Fruit fly (Drosophila melanogaster) whole organism, embryonic: ENCODE data around the gene Ugt316A1.

Source experiments
- BtbVII ChIP-seq: fragments of 200-800 bp; sonication (Bioruptor generic); optimal IDR thresholded peaks from 3 replicates; lab custom pipeline; 2017; ENCODE audit warnings: missing biosample characterization, mild to moderate bottlenecking, missing genetic modification characterization
- CG11456 ChIP-seq: fragments of 200-800 bp; sonication (Bioruptor generic); IDR thresholded peaks from 3 replicates; pipeline ENCODE4 v1.3.6; 2022; ENCODE audit warnings: missing biosample characterization, missing genetic modification characterization
- CG12391 ChIP-seq: fragments of 200-800 bp; sonication (Bioruptor generic); optimal IDR thresholded peaks from 3 replicates; lab custom pipeline; 2018; ENCODE audit warnings: missing biosample characterization, mild to moderate bottlenecking, missing genetic modification characterization, moderate library complexity
- CG13296 ChIP-seq: fragments of 200-800 bp; sonication (Bioruptor generic); optimal IDR thresholded peaks from 3 replicates; lab custom pipeline; 2018; ENCODE audit warnings: missing biosample characterization, mild to moderate bottlenecking, missing genetic modification characterization
- CG18011 ChIP-seq: fragments of 200-800 bp; sonication (Bioruptor generic); optimal IDR thresholded peaks from 2 replicates; lab custom pipeline; 2017; ENCODE audit warnings: missing biosample characterization, missing genetic modification characterization, mild to moderate bottlenecking, moderate library complexity, missing genotype
- CG2199 ChIP-seq: fragments of 200-800 bp; sonication (Bioruptor generic); IDR thresholded peaks from 3 replicates; pipeline ENCODE4 v1.3.6; 2022; ENCODE audit warnings: missing biosample characterization, missing genetic modification characterization
- CG30431 ChIP-seq: fragments of 200-800 bp; sonication (Bioruptor generic); optimal IDR thresholded peaks from 2 replicates; lab custom pipeline; 2017; ENCODE audit warnings: missing biosample characterization, missing genetic modification characterization
- CG3065 ChIP-seq: fragments of 200-800 bp; sonication (Bioruptor generic); optimal IDR thresholded peaks from 2 replicates; lab custom pipeline; 2016; ENCODE audit warnings: missing biosample characterization, missing genetic modification characterization
- CG32767 ChIP-seq: fragments of 200-800 bp; sonication (Bioruptor generic); IDR thresholded peaks from 2 replicates; pipeline ENCODE4 v1.3.6; 2022; ENCODE audit warnings: missing biosample characterization, missing genetic modification characterization
- CG33557 ChIP-seq: fragments of 200-800 bp; sonication (Bioruptor generic); optimal IDR thresholded peaks from 2 replicates; lab custom pipeline; 2019; ENCODE audit warnings: missing biosample characterization, mild to moderate bottlenecking, missing genetic modification characterization, moderate library complexity
- CG3726 ChIP-seq: fragments of 200-800 bp; sonication (Bioruptor generic); IDR thresholded peaks from 3 replicates; pipeline ENCODE4, ENCODE4 v1.3.6; 2022; ENCODE audit warnings: missing biosample characterization, missing genetic modification characterization
- CG4707 ChIP-seq: fragments of 200-800 bp; sonication (Bioruptor generic); optimal IDR thresholded peaks from 2 replicates; lab custom pipeline; 2018; ENCODE audit warnings: missing biosample characterization, mild to moderate bottlenecking, missing genetic modification characterization, moderate library complexity
- CG4820 ChIP-seq: fragments of 200-800 bp; sonication (Bioruptor generic); optimal IDR thresholded peaks from 3 replicates; lab custom pipeline; 2016; ENCODE audit warnings: missing biosample characterization, missing genetic modification characterization
- CG7745 ChIP-seq: fragments of 200-800 bp; sonication (Bioruptor generic); optimal IDR thresholded peaks from 2 replicates; lab custom pipeline; 2018; ENCODE audit warnings: missing biosample characterization, mild to moderate bottlenecking, missing genetic modification characterization, moderate library complexity
- CG8089 ChIP-seq: fragments of 200-800 bp; sonication (Bioruptor generic); optimal IDR thresholded peaks from 3 replicates; lab custom pipeline; 2016; ENCODE audit warnings: missing biosample characterization, missing genetic modification characterization
- CkIIα-i1 ChIP-seq: fragments of 200-800 bp; sonication (Bioruptor generic); IDR thresholded peaks from 2 replicates; pipeline ENCODE4 v1.3.6; 2022; ENCODE audit warnings: missing biosample characterization, missing genetic modification characterization
- Dbx ChIP-seq: fragments of 200-800 bp; sonication (Bioruptor generic); IDR thresholded peaks from 3 replicates; pipeline ENCODE4 v1.3.6; 2022; ENCODE audit warnings: missing biosample characterization, missing genetic modification characterization
- Drgx ChIP-seq: fragments of 200-800 bp; sonication (Bioruptor generic); IDR thresholded peaks from 2 replicates; pipeline ENCODE4 v1.3.6; 2022; ENCODE audit warnings: missing biosample characterization, missing genetic modification characterization
- Elba2 ChIP-seq: fragments of 200-800 bp; sonication (Bioruptor generic); optimal IDR thresholded peaks from 3 replicates; lab custom pipeline; 2016; ENCODE audit warnings: missing biosample characterization, missing genetic modification characterization
- Fer2 ChIP-seq: fragments of 200-800 bp; sonication (Bioruptor generic); optimal IDR thresholded peaks from 2 replicates; lab custom pipeline; 2018; ENCODE audit warnings: missing biosample characterization, mild to moderate bottlenecking, missing genetic modification characterization, moderate library complexity
- HLH4C ChIP-seq: fragments of 200-800 bp; sonication (Bioruptor generic); IDR thresholded peaks from 3 replicates; pipeline ENCODE4 v1.3.6; 2022; ENCODE audit warnings: missing biosample characterization, missing genetic modification characterization; ENCODE audit not compliant: partially characterized antibody
- Hr3 ChIP-seq: fragments of 200-800 bp; sonication (Bioruptor generic); optimal IDR thresholded peaks from 3 replicates; lab custom pipeline; 2016; ENCODE audit warnings: missing biosample characterization, missing genetic modification characterization
- Ravus ChIP-seq: fragments of 200-800 bp; sonication (Bioruptor generic); IDR thresholded peaks from 2 replicates; pipeline ENCODE4 v1.3.6; 2022; ENCODE audit warnings: missing biosample characterization, missing genetic modification characterization
- Sox100B ChIP-seq: fragments of 200-800 bp; sonication (Bioruptor generic); optimal IDR thresholded peaks from 3 replicates; lab custom pipeline; 2018; ENCODE audit warnings: missing biosample characterization, mild to moderate bottlenecking, missing genetic modification characterization
- Sry-β ChIP-seq: fragments of 200-800 bp; sonication (Bioruptor generic); optimal IDR thresholded peaks from 2 replicates; lab custom pipeline; 2018; ENCODE audit warnings: missing biosample characterization, mild to moderate bottlenecking, missing genetic modification characterization, moderate library complexity
- Sry-δ ChIP-seq: fragments of 200-800 bp; sonication (Bioruptor generic); optimal IDR thresholded peaks from 2 replicates; lab custom pipeline; 2016; ENCODE audit warnings: missing biosample characterization, missing genetic modification characterization
- bab2 ChIP-seq: fragments of 200-800 bp; sonication (Bioruptor generic); optimal IDR thresholded peaks from 2 replicates; lab custom pipeline; 2016; ENCODE audit warnings: missing biosample characterization, missing genetic modification characterization
- crc ChIP-seq: fragments of 200-800 bp; sonication (Bioruptor generic); optimal IDR thresholded peaks from 2 replicates; lab custom pipeline; 2016; ENCODE audit warnings: missing biosample characterization, missing genetic modification characterization
- dati ChIP-seq: fragments of 200-800 bp; sonication (Bioruptor generic); IDR thresholded peaks from 2 replicates; pipeline ENCODE4 v1.3.6; 2022; ENCODE audit warnings: missing biosample characterization, missing genetic modification characterization
- disco-r ChIP-seq: fragments of 200-800 bp; sonication (Bioruptor generic); optimal IDR thresholded peaks from 2 replicates; lab custom pipeline; 2016; ENCODE audit warnings: missing biosample characterization, missing genetic modification characterization
- grau ChIP-seq: fragments of 200-800 bp; optimal IDR thresholded peaks from 3 replicates; lab custom pipeline; 2019; ENCODE audit warnings: missing biosample characterization, mild to moderate bottlenecking, missing genetic modification characterization, moderate library complexity
- gt ChIP-seq: fragments of 200-800 bp; sonication (Bioruptor generic); IDR thresholded peaks from 2 replicates; pipeline ENCODE4 v1.3.6; 2022; ENCODE audit warnings: missing biosample characterization, missing genetic modification characterization
- kah ChIP-seq: fragments of 200-800 bp; sonication (Bioruptor generic); optimal IDR thresholded peaks from 2 replicates; lab custom pipeline; 2018; ENCODE audit warnings: missing biosample characterization, mild to moderate bottlenecking, missing genetic modification characterization
- kay ChIP-seq: fragments of 200-800 bp; sonication (Bioruptor generic); optimal IDR thresholded peaks from 2 replicates; lab custom pipeline; 2016; ENCODE audit warnings: missing biosample characterization, missing genetic modification characterization
- mirr ChIP-seq: fragments of 200-800 bp; sonication (Bioruptor generic); optimal IDR thresholded peaks from 3 replicates; lab custom pipeline; 2018; ENCODE audit warnings: missing biosample characterization, mild to moderate bottlenecking, missing genetic modification characterization
- nau ChIP-seq: fragments of 200-800 bp; sonication (Bioruptor generic); optimal IDR thresholded peaks from 3 replicates; lab custom pipeline; 2017; ENCODE audit warnings: missing biosample characterization, mild to moderate bottlenecking, missing genetic modification characterization, missing genetic modification reagents
- otp ChIP-seq: fragments of 200-800 bp; sonication (Bioruptor generic); IDR thresholded peaks from 3 replicates; pipeline ENCODE4, ENCODE4 v1.3.6; 2022; ENCODE audit warnings: missing biosample characterization, missing genetic modification characterization
- pnt ChIP-seq: fragments of 200-800 bp; sonication (Bioruptor generic); optimal IDR thresholded peaks from 3 replicates; lab custom pipeline; 2016; ENCODE audit warnings: missing biosample characterization, missing genetic modification characterization
- salm ChIP-seq: fragments of 200-800 bp; sonication (Bioruptor generic); optimal IDR thresholded peaks from 2 replicates; lab custom pipeline; 2018; ENCODE audit warnings: missing biosample characterization, mild to moderate bottlenecking, missing genetic modification characterization
- sens ChIP-seq: fragments of 200-800 bp; sonication (Bioruptor generic); peaks from one replicate; lab custom pipeline; 2016; ENCODE audit warnings: missing biosample characterization, missing genetic modification characterization
- sisA ChIP-seq: fragments of 200-800 bp; sonication (Bioruptor generic); IDR thresholded peaks from 2 replicates; pipeline ENCODE4 v1.3.6; 2022; ENCODE audit warnings: missing biosample characterization, missing genetic modification characterization
- sr ChIP-seq: fragments of 200-800 bp; sonication (Bioruptor generic); IDR thresholded peaks from 3 replicates; pipeline ENCODE4 v1.3.6; 2022; ENCODE audit warnings: missing biosample characterization, missing genetic modification characterization

Ugt316A1 gene

dm6 chr3L:19074673-19075402, 12.2 kb upstream of the Ugt316A1 start (continued):
- 0 out of 2 replicates have a peak, but pooled peaks have one; percentile 33 for TF ChIP-seq dati
- no peak for TF ChIP-seq CG12391 (tag; lab: Kevin White, UChicago)
- no peak for TF ChIP-seq HLH4C (GFP tag; lab: Robert Waterston, UW)
- TF ChIP-seq gt = no peak
- TF ChIP-seq Sox100B (GFP tag; lab: Kevin White, UChicago) = no peak
- peak; percentile 27 for TF ChIP-seq grau
- no peak for TF ChIP-seq Fer2 (tag; lab: Kevin White, UChicago)
- no peak for TF ChIP-seq pnt (GFP tag; lab: Kevin White, UChicago)
- TF ChIP-seq CG2199 (GFP tag; lab: Robert Waterston, UW) = 0 out of 3 replicates have a peak, but pooled peaks have one; percentile 13
- TF ChIP-seq Hr3 (GFP tag; lab: Kevin White, UChicago) = no peak
- TF ChIP-seq CG18011 (GFP tag; lab: Kevin White, UChicago) = no peak
- TF ChIP-seq CG11456 = no peak
- no peak for TF ChIP-seq sisA (GFP tag; lab: Robert Waterston, UW)
- TF ChIP-seq CG32767 (GFP tag; lab: Robert Waterston, UW) = 0 out of 2 replicates have a peak, but pooled peaks have one; percentile 31
- TF ChIP-seq CG7745 (tag; lab: Kevin White, UChicago) = no peak
- TF ChIP-seq CG3726 (GFP tag; lab: Robert Waterston, UW) = no peak
- 0 out of 2 replicates have a peak, but pooled peaks have one; percentile 6 for TF ChIP-seq Drgx (GFP tag; lab: Robert Waterston, UW)
- no peak for TF ChIP-seq salm (tag; lab: Kevin White, UChicago)
- peak; percentile 61 for TF ChIP-seq sens (GFP tag; lab: Kevin White, UChicago)
- TF ChIP-seq CG4707 = no peak
- no peak for TF ChIP-seq Sry-δ (GFP tag; lab: Kevin White, UChicago)
- no peak for TF ChIP-seq bab2 (GFP tag; lab: Kevin White, UChicago)
- TF ChIP-seq Dbx = no peak
- TF ChIP-seq CG3065 (GFP tag; lab: Kevin White, UChicago) = no peak
- no peak for TF ChIP-seq Elba2 (GFP tag; lab: Kevin White, UChicago)
- TF ChIP-seq sr (GFP tag; lab: Robert Waterston, UW) = peak; percentile 98
- TF ChIP-seq CG13296 = no peak
- TF ChIP-seq CG33557 = no peak
- TF ChIP-seq CG30431 (GFP tag; lab: Kevin White, UChicago) = no peak
- TF ChIP-seq Ravus (GFP tag; lab: Robert Waterston, UW) = no peak
- no peak for TF ChIP-seq disco-r (GFP tag; lab: Kevin White, UChicago)
- TF ChIP-seq Sry-β (GFP tag; lab: Kevin White, UChicago) = no peak
- TF ChIP-seq otp (GFP tag; lab: Robert Waterston, UW) = no peak
- no peak for TF ChIP-seq CG8089 (GFP tag; lab: Kevin White, UChicago)
- no peak for TF ChIP-seq BtbVII (GFP tag; lab: Kevin White, UChicago)
- no peak for TF ChIP-seq mirr (GFP tag; lab: Kevin White, UChicago)
- no peak for TF ChIP-seq kay
- no peak for TF ChIP-seq crc (GFP tag; lab: Kevin White, UChicago)
- no peak for TF ChIP-seq nau (GFP tag; lab: Kevin White, UChicago)
- TF ChIP-seq kah (GFP tag; lab: Kevin White, UChicago) = no peak
- no peak for TF ChIP-seq CG4820 (GFP tag; lab: Kevin White, UChicago)
- TF ChIP-seq CkIIα-i1 = no peak
